Fruit fly (Drosophila melanogaster): ENCODE data around the gene Drsl6.

The Drsl6 gene

DNA sequence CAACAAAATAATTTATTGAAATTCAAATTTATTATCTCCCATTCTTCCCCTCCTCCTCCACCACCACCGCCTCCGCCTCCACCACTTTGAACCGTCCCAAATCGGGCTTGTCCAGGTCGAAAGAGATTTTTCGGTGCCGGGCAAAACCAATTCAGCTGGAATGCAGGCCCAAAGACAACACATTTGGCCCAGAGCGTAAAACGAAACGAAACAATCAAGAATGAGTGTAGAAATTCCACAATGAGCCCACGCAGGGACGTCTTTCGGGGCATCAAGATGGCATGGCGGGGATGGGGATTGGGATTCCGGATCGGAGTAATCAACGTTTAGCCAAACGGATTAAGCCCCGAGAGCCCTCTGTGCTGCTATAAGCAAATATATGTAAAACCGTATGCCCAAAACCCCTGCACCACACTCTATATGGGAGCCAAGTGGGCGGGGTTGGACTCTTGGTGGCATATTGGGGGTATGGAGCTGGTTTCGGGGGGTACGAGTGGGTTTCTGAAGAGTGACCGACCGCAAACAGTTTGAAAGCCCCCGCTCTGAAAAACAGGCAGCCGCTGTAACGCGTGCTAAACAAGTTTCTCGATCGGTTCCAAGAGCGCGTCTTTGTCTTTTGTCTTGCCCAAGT lies 47.9 kb upstream of the Drsl6 start (continued):
- TF ChIP-seq grau (tag; optimal IDR thresholded peaks at IDR 0.05) (no peak), zen (tag; optimal IDR thresholded peaks at IDR 0.05) (no peak), gsb-n (tag; optimal IDR thresholded peaks at IDR 0.05) (peak; percentile 72), CG18764 (GFP tag; optimal IDR thresholded peaks at IDR 0.05) (no peak), cad (GFP tag; optimal IDR thresholded peaks at IDR 0.05) (no peak), CG12769 (tag; optimal IDR thresholded peaks at IDR 0.05) (peak; percentile 87), run (tag; optimal IDR thresholded peaks at IDR 0.05) (peak; percentile 58), crol (GFP tag; IDR thresholded peaks at IDR 0.05) (peak; percentile 91), wdn (GFP tag; IDR thresholded peaks at IDR 0.05) (no peak), Bgb (GFP tag; IDR thresholded peaks at IDR 0.05; ENCODE audit: partially characterized antibody) (peak; percentile 9; the same call in 1 of the 2 replicates), CrebB (tag; optimal IDR thresholded peaks at IDR 0.05) (no peak), CG8388 (GFP tag; optimal IDR thresholded peaks at IDR 0.05) (no peak), abd-A (tag; optimal IDR thresholded peaks at IDR 0.05) (peak; percentile 75), CG33213 (GFP tag; optimal IDR thresholded peaks at IDR 0.05) (no peak), CG11504 (tag; optimal IDR thresholded peaks at IDR 0.05) (no peak), CG6175 (GFP tag; IDR thresholded peaks at IDR 0.05) (peak; percentile 75; the same call in 2 of the 3 replicates)

dm6 chr3L:3382489-3382879 lies 46.3 kb upstream of the Drsl6 start:
- TF ChIP-seq CG11696 (GFP tag; IDR thresholded peaks at IDR 0.05) = peak; percentile 57
- no peak for TF ChIP-seq CG10565 (GFP tag; optimal IDR thresholded peaks at IDR 0.05)
- TF ChIP-seq Hr78 (GFP tag; optimal IDR thresholded peaks at IDR 0.05) = peak in 1 of 2 experiments; percentile 55
- TF ChIP-seq CG10431 (GFP tag; optimal IDR thresholded peaks at IDR 0.05) = peak; percentile 17
- TF ChIP-seq CG12155 (GFP tag; optimal IDR thresholded peaks at IDR 0.05) = peak; percentile 83
- TF ChIP-seq Usf (GFP tag; optimal IDR thresholded peaks at IDR 0.05) = peak; percentile 75
- peak; percentile 69 for TF ChIP-seq CG3065 (GFP tag; optimal IDR thresholded peaks at IDR 0.05)
- TF ChIP-seq Awh (GFP tag; IDR thresholded peaks at IDR 0.05) = peak; percentile 70; the same call in 1 of the 2 replicates
- TF ChIP-seq CG4282 (GFP tag; optimal IDR thresholded peaks at IDR 0.05) = no peak
- TF ChIP-seq MTF-1 (GFP tag; optimal IDR thresholded peaks at IDR 0.05; ENCODE audit: borderline replicate concordance) = peak; percentile 47
- TF ChIP-seq D19A (tag; optimal IDR thresholded peaks at IDR 0.05) = peak; percentile 84
- no peak for TF ChIP-seq ab (GFP tag; optimal IDR thresholded peaks at IDR 0.05)
- TF ChIP-seq CG12659 (GFP tag; optimal IDR thresholded peaks at IDR 0.05) = peak; percentile 78
- TF ChIP-seq CG8944 (GFP tag; optimal IDR thresholded peaks at IDR 0.05) = peak; percentile 38
- peak; percentile 74 for TF ChIP-seq CG1233 (GFP tag; optimal IDR thresholded peaks at IDR 0.05)
- peak; percentile 90 for TF ChIP-seq CG12391 (tag; optimal IDR thresholded peaks at IDR 0.05)
- peak; percentile 65 for TF ChIP-seq eyg (GFP tag; optimal IDR thresholded peaks at IDR 0.05)
- peak; percentile 67 for TF ChIP-seq oc (tag; optimal IDR thresholded peaks at IDR 0.05)
- peak; percentile 84 for TF ChIP-seq fd96Cb (tag; optimal IDR thresholded peaks at IDR 0.05)
- peak; percentile 85 for TF ChIP-seq Hmr (GFP tag; optimal IDR thresholded peaks at IDR 0.05)
- peak; percentile 70 for TF ChIP-seq CG12236 (GFP tag; optimal IDR thresholded peaks at IDR 0.05)
- TF ChIP-seq sc (optimal IDR thresholded peaks at IDR 0.05) = no peak
- TF ChIP-seq sc (GFP tag; optimal IDR thresholded peaks at IDR 0.05) = peak; percentile 75
- peak; percentile 4 for TF ChIP-seq CG17186 (GFP tag; optimal IDR thresholded peaks at IDR 0.05)
- TF ChIP-seq BtbVII (GFP tag; optimal IDR thresholded peaks at IDR 0.05) = peak; percentile 81
- TF ChIP-seq H15 (GFP tag; IDR thresholded peaks at IDR 0.05) = peak; percentile 86
- TF ChIP-seq NC2α (GFP tag; optimal IDR thresholded peaks at IDR 0.05) = peak; percentile 60
- TF ChIP-seq tin (GFP tag; optimal IDR thresholded peaks at IDR 0.05) = peak; percentile 82
- TF ChIP-seq CG12744 (GFP tag; optimal IDR thresholded peaks at IDR 0.05) = peak; percentile 81
- peak; percentile 86 for TF ChIP-seq CG4854 (GFP tag; optimal IDR thresholded peaks at IDR 0.05)
- TF ChIP-seq CG7556 (GFP tag; optimal IDR thresholded peaks at IDR 0.05) = peak; percentile 87
- TF ChIP-seq ham (GFP tag; IDR thresholded peaks at IDR 0.05) = no peak
- peak; percentile 64 for TF ChIP-seq Atf3 (GFP tag; optimal IDR thresholded peaks at IDR 0.05)
- TF ChIP-seq zfh2 (GFP tag; optimal IDR thresholded peaks at IDR 0.05) = peak; percentile 79

Data from whole organism, embryonic.